Worm (Caenorhabditis elegans) whole organism, late embryonic: ENCODE data around the gene bre-3.

Source experiments
- C38D4.7 ChIP-seq: fragments of 200-800 bp; sonication (Bioruptor generic); optimal IDR thresholded peaks from 2 replicates; lab custom pipeline; 2018; ENCODE audit warnings: mild to moderate bottlenecking, missing genetic modification characterization, moderate library complexity, missing compliant biosample characterization
- F13H6.1 ChIP-seq: sonication (generic microtip); optimal IDR thresholded peaks from 2 replicates; lab custom pipeline; 2016; ENCODE audit warnings: missing genetic modification characterization, missing compliant biosample characterization
- K02D7.2 ChIP-seq: sonication (generic microtip); optimal IDR thresholded peaks from 2 replicates; lab custom pipeline; 2017; ENCODE audit warnings: mild to moderate bottlenecking, missing genetic modification characterization, missing compliant biosample characterization
- K09A11.1 ChIP-seq: sonication (generic microtip); optimal IDR thresholded peaks from 2 replicates; lab custom pipeline; 2017; ENCODE audit warnings: antibody characterized with exemption, mild to moderate bottlenecking, missing genetic modification characterization, missing compliant biosample characterization; ENCODE audit not compliant: insufficient read depth
- ceh-14 ChIP-seq: sonication (generic microtip); optimal IDR thresholded peaks from 2 replicates; lab custom pipeline; 2016; ENCODE audit warnings: missing genotype, missing genetic modification characterization, missing compliant biosample characterization
- ceh-18 ChIP-seq: sonication (generic microtip); optimal IDR thresholded peaks from 2 replicates; lab custom pipeline; 2016; ENCODE audit warnings: missing genetic modification characterization, missing compliant biosample characterization
- ceh-19 ChIP-seq: fragments of 200-800 bp; sonication (Bioruptor generic); optimal IDR thresholded peaks from 2 replicates; lab custom pipeline; 2018; ENCODE audit warnings: mild to moderate bottlenecking, missing genetic modification characterization, missing compliant biosample characterization
- ceh-2 ChIP-seq: sonication (generic microtip); optimal IDR thresholded peaks from 2 replicates; lab custom pipeline; 2016; ENCODE audit warnings: missing genotype, missing genetic modification characterization, missing compliant biosample characterization
- ceh-22 ChIP-seq: sonication (generic microtip); optimal IDR thresholded peaks from 2 replicates; lab custom pipeline; 2017; ENCODE audit warnings: missing biosample characterization, missing genetic modification characterization
- ceh-30 ChIP-seq: fragments of 150-350 bp; optimal IDR thresholded peaks from 2 replicates; lab custom pipeline; 2014; ENCODE audit warnings: missing biosample characterization, missing genetic modification characterization
- ceh-31 ChIP-seq: sonication (generic microtip); optimal IDR thresholded peaks from 2 replicates; lab custom pipeline; 2016; ENCODE audit warnings: missing genetic modification characterization, missing compliant biosample characterization
- ceh-34 ChIP-seq: sonication (generic microtip); optimal IDR thresholded peaks from 2 replicates; lab custom pipeline; 2016; ENCODE audit warnings: mild to moderate bottlenecking, missing genetic modification characterization, missing compliant biosample characterization
- ceh-48 ChIP-seq: sonication (generic microtip); optimal IDR thresholded peaks from 2 replicates; lab custom pipeline; 2016; ENCODE audit warnings: missing genetic modification characterization, inconsistent platforms, missing compliant biosample characterization
- ceh-9 ChIP-seq: sonication (generic microtip); optimal IDR thresholded peaks from 2 replicates; lab custom pipeline; 2016; ENCODE audit warnings: mild to moderate bottlenecking, missing genetic modification characterization, inconsistent platforms, missing compliant biosample characterization
- che-1 ChIP-seq: sonication (generic microtip); optimal IDR thresholded peaks from 2 replicates; lab custom pipeline; 2016; ENCODE audit warnings: mild to moderate bottlenecking, missing genetic modification characterization, missing compliant biosample characterization
- elt-4 ChIP-seq: sonication (generic microtip); optimal IDR thresholded peaks from 2 replicates; lab custom pipeline; 2016; ENCODE audit warnings: missing genetic modification characterization, missing compliant biosample characterization
- eyg-1 ChIP-seq: sonication (generic microtip); optimal IDR thresholded peaks from 2 replicates; lab custom pipeline; 2016; ENCODE audit warnings: missing genotype, missing genetic modification characterization, missing compliant biosample characterization
- fax-1 ChIP-seq: sonication (generic microtip); optimal IDR thresholded peaks from 2 replicates; lab custom pipeline; 2016; ENCODE audit warnings: missing genotype, missing genetic modification characterization, missing compliant biosample characterization
- fkh-10 ChIP-seq: fragments of 150-350 bp; optimal IDR thresholded peaks from 2 replicates; lab custom pipeline; 2014; ENCODE audit warnings: missing biosample characterization, missing genetic modification reagents, missing genetic modification characterization
- gmeb-2 ChIP-seq: sonication (generic microtip); optimal IDR thresholded peaks from 2 replicates; lab custom pipeline; 2016; ENCODE audit warnings: missing genetic modification characterization, inconsistent platforms, missing compliant biosample characterization
- hlh-15 ChIP-seq: sonication (generic microtip); optimal IDR thresholded peaks from 2 replicates; lab custom pipeline; 2016; ENCODE audit warnings: missing genetic modification characterization, missing compliant biosample characterization
- hlh-30 ChIP-seq: sonication (generic microtip); optimal IDR thresholded peaks from 2 replicates; lab custom pipeline; 2017; ENCODE audit warnings: antibody characterized with exemption, missing genetic modification characterization, missing compliant biosample characterization; ENCODE audit not compliant: insufficient read depth
- hlh-8 ChIP-seq: sonication (generic microtip); optimal IDR thresholded peaks from 2 replicates; lab custom pipeline; 2016; ENCODE audit warnings: missing genotype, missing genetic modification characterization, missing compliant biosample characterization
- lim-6 ChIP-seq: sonication (generic microtip); optimal IDR thresholded peaks from 2 replicates; lab custom pipeline; 2016; ENCODE audit warnings: missing genetic modification characterization, missing compliant biosample characterization
- mec-3 ChIP-seq: sonication (generic microtip); optimal IDR thresholded peaks from 2 replicates; lab custom pipeline; 2016; ENCODE audit warnings: borderline replicate concordance, missing genetic modification characterization, missing compliant biosample characterization
- nfya-1 ChIP-seq: sonication (generic microtip); optimal IDR thresholded peaks from 2 replicates; lab custom pipeline; 2017; ENCODE audit warnings: missing genetic modification characterization, mild to moderate bottlenecking, missing compliant biosample characterization, antibody characterized with exemption, moderate library complexity
- nhr-232 ChIP-seq: sonication (generic microtip); optimal IDR thresholded peaks from 2 replicates; lab custom pipeline; 2016; ENCODE audit warnings: missing genetic modification characterization, missing compliant biosample characterization
- npax-4 ChIP-seq: sonication (generic microtip); optimal IDR thresholded peaks from 2 replicates; lab custom pipeline; 2016; ENCODE audit warnings: missing genetic modification characterization, missing compliant biosample characterization
- odd-2 ChIP-seq: sonication (generic microtip); optimal IDR thresholded peaks from 2 replicates; lab custom pipeline; 2017; ENCODE audit warnings: antibody characterized with exemption, mild to moderate bottlenecking, missing genetic modification characterization, missing compliant biosample characterization
- pat-9 ChIP-seq: fragments of 200-800 bp; sonication (Bioruptor generic); optimal IDR thresholded peaks from 2 replicates; lab custom pipeline; 2018; ENCODE audit warnings: mild to moderate bottlenecking, missing genetic modification characterization, moderate library complexity, missing compliant biosample characterization
- pax-1 ChIP-seq: fragments of 150-350 bp; optimal IDR thresholded peaks from 2 replicates; lab custom pipeline; 2014; ENCODE audit warnings: missing biosample characterization, missing genetic modification characterization
- pha-2 ChIP-seq: sonication (generic microtip); optimal IDR thresholded peaks from 2 replicates; lab custom pipeline; 2017; ENCODE audit warnings: mild to moderate bottlenecking, missing genetic modification characterization, missing compliant biosample characterization
- pros-1 ChIP-seq: fragments of 150-350 bp; optimal IDR thresholded peaks from 2 replicates; lab custom pipeline; 2014; ENCODE audit warnings: missing biosample characterization, missing genetic modification reagents, missing genetic modification characterization
- sdc-2 ChIP-seq: sonication (generic microtip); optimal IDR thresholded peaks from 2 replicates; lab custom pipeline; 2016; ENCODE audit warnings: missing genotype, missing genetic modification characterization, missing compliant biosample characterization
- sox-2 ChIP-seq: fragments of 200-800 bp; sonication (Bioruptor generic); IDR thresholded peaks from 2 replicates; pipeline ENCODE4 v1.3.6; 2022; ENCODE audit warnings: missing genetic modification reagents, missing genetic modification characterization, missing compliant biosample characterization
- sox-4 ChIP-seq: sonication (generic microtip); optimal IDR thresholded peaks from 2 replicates; lab custom pipeline; 2017; ENCODE audit warnings: mild to moderate bottlenecking, missing genetic modification characterization, inconsistent platforms, missing compliant biosample characterization
- tbx-2 ChIP-seq: sonication (generic microtip); optimal IDR thresholded peaks from 2 replicates; lab custom pipeline; 2016; ENCODE audit warnings: missing genetic modification characterization, missing compliant biosample characterization
- unc-42 ChIP-seq: sonication (generic microtip); optimal IDR thresholded peaks from 2 replicates; lab custom pipeline; 2016; ENCODE audit warnings: missing genotype, missing genetic modification characterization, missing compliant biosample characterization
- unc-86 ChIP-seq: sonication (generic microtip); optimal IDR thresholded peaks from 2 replicates; lab custom pipeline; 2016; ENCODE audit warnings: missing genetic modification characterization, missing compliant biosample characterization
- ztf-16 ChIP-seq: sonication (generic microtip); optimal IDR thresholded peaks from 2 replicates; lab custom pipeline; 2017; ENCODE audit warnings: missing genetic modification characterization, missing compliant biosample characterization

Gene bre-3

ce11 chrIII:9511055-9511520, 25.8 kb upstream of the bre-3 start, which contains the start of gene F55H2.5:
Gene F55H2.5 (plus strand): TSS chrIII:9511470.
- TF ChIP-seq pax-1 (tag; lab: Kevin White, UChicago) (no peak), lim-6 (no peak), ceh-2 (tag; lab: Kevin White, UChicago) (no peak), npax-4 (no peak), fax-1 (no peak), pha-2 (tag; lab: Kevin White, UChicago) (no peak), che-1 (tag; lab: Kevin White, UChicago) (no peak), elt-4 (tag; lab: Kevin White, UChicago) (no peak), ceh-22 (tag; lab: Kevin White, UChicago) (no peak)

- TF ChIP-seq ceh-19 = no peak
- TF ChIP-seq unc-42 (tag; lab: Kevin White, UChicago) = peak; percentile 81
- TF ChIP-seq ceh-34 (tag; lab: Kevin White, UChicago) = peak; percentile 11
Observed at ce11 chrIII:9509764-9510370, 24.6 kb upstream of the bre-3 start.

- TF ChIP-seq hlh-30 (tag; lab: Kevin White, UChicago) (peak; percentile 79), sdc-2 (tag; lab: Kevin White, UChicago) (no peak), nfya-1 (tag; lab: Kevin White, UChicago) (peak; percentile 40), mec-3 (tag; lab: Kevin White, UChicago) (no peak), C38D4.7 (no peak), ceh-14 (no peak)
Observed at ce11 chrIII:9507799-9508198, 22.5 kb upstream of the bre-3 start, which contains the start of gene vha-14. Gene vha-14 (plus strand): TSS chrIII:9508100.

ce11 chrIII:9504347-9504746, 19.1 kb upstream of the bre-3 start:
- TF ChIP-seq K09A11.1 (tag; lab: Kevin White, UChicago) (no peak), ceh-18 (no peak), ceh-48 (tag; lab: Kevin White, UChicago) (no peak), odd-2 (no peak), hlh-15 (no peak), ceh-31 (tag; lab: Kevin White, UChicago) (no peak), K02D7.2 (tag; lab: Kevin White, UChicago) (no peak), pax-1 (tag; lab: Kevin White, UChicago) (no peak), nfya-1 (tag; lab: Kevin White, UChicago) (no peak), ceh-9 (tag; lab: Kevin White, UChicago) (no peak), ceh-34 (tag; lab: Kevin White, UChicago) (no peak), pat-9 (tag; lab: Kevin White, UChicago) (no peak), sox-4 (tag; lab: Kevin White, UChicago) (no peak), ceh-22 (tag; lab: Kevin White, UChicago) (no peak)

ce11 chrIII:9502155-9502714, 17.0 kb upstream of the bre-3 start:
- TF ChIP-seq ceh-18 (no peak), K09A11.1 (tag; lab: Kevin White, UChicago) (no peak), unc-86 (tag; lab: Kevin White, UChicago) (no peak), pha-2 (tag; lab: Kevin White, UChicago) (no peak), fkh-10 (GFP tag; lab: Kevin White, UChicago) (no peak), F13H6.1 (tag; lab: Kevin White, UChicago) (no peak), ztf-16 (tag; lab: Kevin White, UChicago) (no peak), ceh-31 (tag; lab: Kevin White, UChicago) (no peak), gmeb-2 (tag; lab: Kevin White, UChicago) (no peak), hlh-8 (tag; lab: Kevin White, UChicago) (no peak), odd-2 (no peak), pros-1 (tag; lab: Kevin White, UChicago) (no peak), pat-9 (tag; lab: Kevin White, UChicago) (no peak), elt-4 (tag; lab: Kevin White, UChicago) (no peak), lim-6 (no peak), eyg-1 (tag; lab: Kevin White, UChicago) (no peak), tbx-2 (no peak), sox-2 (GFP tag; lab: Robert Waterston, UW) (no peak), ceh-30 (tag; lab: Kevin White, UChicago) (no peak), nhr-232 (no peak)
